Fruit fly (Drosophila melanogaster) whole organism, embryonic: ENCODE results near the gene Vti1b.

ENCODE experiments used
- Adf1 ChIP-seq: fragments of 200-800 bp; sonication (Bioruptor generic); IDR thresholded peaks from 2 replicates; pipeline ENCODE4 v1.3.6; 2022; ENCODE audit warnings: missing biosample characterization, missing genetic modification characterization
- Antp ChIP-seq: fragments of 200-800 bp; sonication (Bioruptor generic); optimal IDR thresholded peaks from 3 replicates; lab custom pipeline; 2016; ENCODE audit warnings: missing biosample characterization, missing genetic modification characterization
- Atf6 ChIP-seq: fragments of 200-800 bp; sonication (Bioruptor generic); IDR thresholded peaks from 2 replicates; pipeline ENCODE4 v1.3.6; 2022; ENCODE audit warnings: missing biosample characterization, missing genetic modification characterization
- CG10565 ChIP-seq: fragments of 200-800 bp; sonication (Bioruptor generic); optimal IDR thresholded peaks from 3 replicates; lab custom pipeline; 2016; ENCODE audit warnings: missing biosample characterization, mild to moderate bottlenecking, missing genetic modification characterization
- CG11247 ChIP-seq: fragments of 200-800 bp; sonication (Bioruptor generic); IDR thresholded peaks from 2 replicates; pipeline ENCODE4 v1.3.6; 2022; ENCODE audit warnings: missing biosample characterization, missing genetic modification characterization
- CG11456 ChIP-seq: fragments of 200-800 bp; sonication (Bioruptor generic); IDR thresholded peaks from 3 replicates; pipeline ENCODE4 v1.3.6; 2022; ENCODE audit warnings: missing biosample characterization, missing genetic modification characterization
- CG11696 ChIP-seq: fragments of 200-800 bp; sonication (Bioruptor generic); IDR thresholded peaks from 2 replicates; pipeline ENCODE4 v1.3.6; 2022; ENCODE audit warnings: missing biosample characterization, missing genetic modification characterization
- CG12104 ChIP-seq: fragments of 200-800 bp; sonication (Bioruptor generic); optimal IDR thresholded peaks from 3 replicates; lab custom pipeline; 2016; ENCODE audit warnings: missing biosample characterization, missing genetic modification characterization
- CG12744 ChIP-seq: fragments of 200-800 bp; sonication (Bioruptor generic); optimal IDR thresholded peaks from 2 replicates; lab custom pipeline; 2016; ENCODE audit warnings: missing biosample characterization, missing genetic modification characterization
- CG14050 ChIP-seq: fragments of 200-800 bp; sonication (Bioruptor generic); IDR thresholded peaks from 3 replicates; pipeline ENCODE4 v1.3.6; 2022; ENCODE audit warnings: missing biosample characterization, missing genetic modification characterization
- CG15073 ChIP-seq: fragments of 200-800 bp; sonication (Bioruptor generic); optimal IDR thresholded peaks from 2 replicates; lab custom pipeline; 2016; ENCODE audit warnings: missing biosample characterization, missing genetic modification characterization
- CG1529 ChIP-seq: fragments of 200-800 bp; sonication (Bioruptor generic); optimal IDR thresholded peaks from 3 replicates; lab custom pipeline; 2018; ENCODE audit warnings: missing biosample characterization, missing genetic modification characterization
- CG16815 ChIP-seq: fragments of 200-800 bp; sonication (Bioruptor generic); optimal IDR thresholded peaks from 3 replicates; lab custom pipeline; 2017; ENCODE audit warnings: missing biosample characterization, mild to moderate bottlenecking, missing genetic modification characterization
- CG17359 ChIP-seq: fragments of 200-800 bp; sonication (Bioruptor generic); optimal IDR thresholded peaks from 3 replicates; lab custom pipeline; 2018; ENCODE audit warnings: missing biosample characterization, mild to moderate bottlenecking, missing genetic modification characterization, moderate library complexity
- CG17385 ChIP-seq: fragments of 200-800 bp; sonication (Bioruptor generic); optimal IDR thresholded peaks from 3 replicates; lab custom pipeline; 2018; ENCODE audit warnings: missing biosample characterization, mild to moderate bottlenecking, missing genetic modification characterization
- CG2116 ChIP-seq: fragments of 200-800 bp; sonication (Bioruptor generic); optimal IDR thresholded peaks from 3 replicates; lab custom pipeline; 2018; ENCODE audit warnings: missing biosample characterization, mild to moderate bottlenecking, missing genetic modification characterization
- CG3163 ChIP-seq: fragments of 200-800 bp; sonication (Bioruptor generic); optimal IDR thresholded peaks from 3 replicates; lab custom pipeline; 2016; ENCODE audit warnings: missing biosample characterization, missing genetic modification characterization
- CG3847 ChIP-seq: fragments of 200-800 bp; sonication (Bioruptor generic); IDR thresholded peaks from 2 replicates; pipeline ENCODE4 v1.3.6; 2022; ENCODE audit warnings: missing biosample characterization, missing genetic modification characterization
- CG42726 ChIP-seq: fragments of 200-800 bp; sonication (Bioruptor generic); IDR thresholded peaks from 2 replicates; pipeline ENCODE4 v1.3.6; 2022; ENCODE audit warnings: missing biosample characterization, missing genetic modification characterization; ENCODE audit not compliant: partially characterized antibody
- CG4404 ChIP-seq: fragments of 200-800 bp; sonication (Bioruptor generic); IDR thresholded peaks from 2 replicates; pipeline ENCODE4 v1.3.6; 2022; ENCODE audit warnings: missing biosample characterization, missing genetic modification characterization
- CG8359 ChIP-seq: fragments of 200-800 bp; sonication (Bioruptor generic); optimal IDR thresholded peaks from 2 replicates; lab custom pipeline; 2017; ENCODE audit warnings: missing biosample characterization, mild to moderate bottlenecking, missing genetic modification characterization, borderline replicate concordance
- CG9797 ChIP-seq: fragments of 200-800 bp; sonication (Bioruptor generic); optimal IDR thresholded peaks from 3 replicates; lab custom pipeline; 2018; ENCODE audit warnings: missing biosample characterization, mild to moderate bottlenecking, missing genetic modification characterization
- CTCF ChIP-seq: fragments of 200-800 bp; sonication (Bioruptor generic); optimal IDR thresholded peaks from 2 replicates; lab custom pipeline; 2017; ENCODE audit warnings: missing biosample characterization, mild to moderate bottlenecking, missing genetic modification characterization, moderate library complexity
- CkIIα-i1 ChIP-seq: fragments of 200-800 bp; sonication (Bioruptor generic); IDR thresholded peaks from 2 replicates; pipeline ENCODE4 v1.3.6; 2022; ENCODE audit warnings: missing biosample characterization, missing genetic modification characterization
- D ChIP-seq, 2 experiments: fragments of 200-800 bp in 1 of 2; fragments of >200 bp in 1 of 2; sonication (Bioruptor generic) in 1 of 2; optimal IDR thresholded peaks; 2 replicates in 1 of 2; 3 replicates in 1 of 2; lab custom pipeline; 2017; ENCODE audit warnings: mild to moderate bottlenecking in 1 of 2, missing biosample characterization in 1 of 2, missing genetic modification characterization in 1 of 2, missing genetic modification reagents in 1 of 2
- Dek ChIP-seq: fragments of 200-800 bp; sonication (Bioruptor generic); optimal IDR thresholded peaks from 3 replicates; lab custom pipeline; 2019; ENCODE audit warnings: missing biosample characterization, mild to moderate bottlenecking, missing genetic modification characterization, moderate library complexity
- Doc2 ChIP-seq: fragments of 200-800 bp; sonication (Bioruptor generic); IDR thresholded peaks from 2 replicates; pipeline ENCODE4 v1.3.6; 2022; ENCODE audit warnings: missing biosample characterization, missing genetic modification characterization
- E2f2 ChIP-seq: fragments of 200-800 bp; sonication (Bioruptor generic); IDR thresholded peaks from 2 replicates; pipeline ENCODE4 v1.3.6; 2022; ENCODE audit warnings: missing biosample characterization, missing genetic modification characterization
- H2.0 ChIP-seq: fragments of 200-800 bp; sonication (Bioruptor generic); IDR thresholded peaks from 2 replicates; pipeline ENCODE4 v1.3.6; 2022; ENCODE audit warnings: missing biosample characterization, missing genetic modification characterization
- HmgD ChIP-seq: fragments of 200-800 bp; sonication (Bioruptor generic); optimal IDR thresholded peaks from 3 replicates; lab custom pipeline; 2016; ENCODE audit warnings: missing biosample characterization, missing genetic modification characterization
- NK7.1 ChIP-seq: fragments of 200-800 bp; sonication (Bioruptor generic); optimal IDR thresholded peaks from 3 replicates; lab custom pipeline; 2016; ENCODE audit warnings: missing biosample characterization, missing genetic modification characterization
- Opbp ChIP-seq: fragments of 200-800 bp; sonication (Bioruptor generic); IDR thresholded peaks from 3 replicates; pipeline ENCODE4 v1.3.6; 2022; ENCODE audit warnings: missing biosample characterization, missing genetic modification characterization; ENCODE audit not compliant: partially characterized antibody
- Sox102F ChIP-seq: fragments of 200-800 bp; sonication (Bioruptor generic); optimal IDR thresholded peaks from 2 replicates; lab custom pipeline; 2018; ENCODE audit warnings: missing biosample characterization, mild to moderate bottlenecking, missing genetic modification characterization, moderate library complexity
- crc ChIP-seq: fragments of 200-800 bp; sonication (Bioruptor generic); optimal IDR thresholded peaks from 2 replicates; lab custom pipeline; 2016; ENCODE audit warnings: missing biosample characterization, missing genetic modification characterization
- ewg ChIP-seq: fragments of 200-800 bp; sonication (Bioruptor generic); optimal IDR thresholded peaks from 3 replicates; lab custom pipeline; 2017; ENCODE audit warnings: mild to moderate bottlenecking, missing biosample characterization, missing genetic modification reagents, missing genetic modification characterization
- gce ChIP-seq: fragments of 200-800 bp; sonication (Bioruptor generic); IDR thresholded peaks from 3 replicates; pipeline ENCODE4 v1.3.6; 2022; ENCODE audit warnings: missing biosample characterization, missing genetic modification characterization
- grau ChIP-seq: fragments of 200-800 bp; optimal IDR thresholded peaks from 3 replicates; lab custom pipeline; 2019; ENCODE audit warnings: missing biosample characterization, mild to moderate bottlenecking, missing genetic modification characterization, moderate library complexity
- gt ChIP-seq: fragments of 200-800 bp; sonication (Bioruptor generic); IDR thresholded peaks from 2 replicates; pipeline ENCODE4 v1.3.6; 2022; ENCODE audit warnings: missing biosample characterization, missing genetic modification characterization
- hth ChIP-seq: fragments of >200 bp; optimal IDR thresholded peaks from 2 replicates; lab custom pipeline; 2017; ENCODE audit warnings: inconsistent platforms
- lmd ChIP-seq: fragments of 200-800 bp; sonication (Bioruptor generic); IDR thresholded peaks from 2 replicates; pipeline ENCODE4 v1.3.6; 2022; ENCODE audit warnings: missing biosample characterization, missing genetic modification characterization
- mirr ChIP-seq: fragments of 200-800 bp; sonication (Bioruptor generic); optimal IDR thresholded peaks from 3 replicates; lab custom pipeline; 2018; ENCODE audit warnings: missing biosample characterization, mild to moderate bottlenecking, missing genetic modification characterization
- p53 ChIP-seq: fragments of 200-800 bp; sonication (Bioruptor generic); optimal IDR thresholded peaks from 2 replicates; lab custom pipeline; 2016; ENCODE audit warnings: missing biosample characterization, missing genetic modification characterization
- pita ChIP-seq: fragments of 200-800 bp; sonication (Bioruptor generic); optimal IDR thresholded peaks from 2 replicates; lab custom pipeline; 2017; ENCODE audit warnings: missing biosample characterization, mild to moderate bottlenecking, missing genetic modification characterization
- psq ChIP-seq: fragments of 200-800 bp; sonication (Bioruptor generic); optimal IDR thresholded peaks from 2 replicates; lab custom pipeline; 2017; ENCODE audit warnings: missing biosample characterization, missing genetic modification characterization
- schlank ChIP-seq: fragments of 200-800 bp; sonication (Bioruptor generic); optimal IDR thresholded peaks from 2 replicates; lab custom pipeline; 2018; ENCODE audit warnings: missing biosample characterization, mild to moderate bottlenecking, missing genetic modification characterization
- shn ChIP-seq: fragments of 200-800 bp; sonication (Bioruptor generic); optimal IDR thresholded peaks from 3 replicates; lab custom pipeline; 2016; ENCODE audit warnings: missing biosample characterization, missing genetic modification characterization
- toy ChIP-seq: fragments of 200-800 bp; sonication (Bioruptor generic); IDR thresholded peaks from 2 replicates; pipeline ENCODE4 v1.3.6; 2022; ENCODE audit warnings: missing biosample characterization, missing genetic modification characterization
- trem ChIP-seq: fragments of 200-800 bp; optimal IDR thresholded peaks from 3 replicates; lab custom pipeline; 2019; ENCODE audit warnings: missing biosample characterization, mild to moderate bottlenecking, missing genetic modification characterization, moderate library complexity
- tx ChIP-seq: fragments of 200-800 bp; sonication (Bioruptor generic); optimal IDR thresholded peaks from 2 replicates; lab custom pipeline; 2016; ENCODE audit warnings: missing biosample characterization, missing genetic modification characterization
- vvl ChIP-seq: fragments of 200-800 bp; sonication (Bioruptor generic); IDR thresholded peaks from 2 replicates; pipeline ENCODE4 v1.3.6; 2022; ENCODE audit warnings: missing biosample characterization, missing genetic modification characterization
- yki ChIP-seq: fragments of >200 bp; optimal IDR thresholded peaks from 3 replicates; lab custom pipeline; 2018
- zfh1 ChIP-seq: fragments of 200-800 bp; sonication (Bioruptor generic); IDR thresholded peaks from 3 replicates; pipeline ENCODE4 v1.3.6; 2022; ENCODE audit warnings: missing biosample characterization, missing genetic modification characterization

Vti1b gene

dm6 chr3R:18365978-18366643, 30.7 kb upstream of the Vti1b start, which contains the start of the genes WRNexo and Nup43:
TSS of gene WRNexo (minus strand) at chr3R:18366162.
TSS of gene Nup43 (plus strand) at chr3R:18366638.
- no peak for TF ChIP-seq toy (GFP tag; lab: Robert Waterston, UW)
- TF ChIP-seq CG17385 (GFP tag; lab: Kevin White, UChicago): no peak
- no peak for TF ChIP-seq CkIIα-i1 (GFP tag; lab: Robert Waterston, UW)
- TF ChIP-seq CG8359 (GFP tag; lab: Kevin White, UChicago): no peak
- TF ChIP-seq D (optimal IDR thresholded peaks at IDR 0.05; lab: Kevin White, UChicago): no peak
- TF ChIP-seq D (GFP tag; optimal IDR thresholded peaks at IDR 0.05; lab: Kevin White, UChicago): no peak
- no peak; the same call in 1 of the 2 replicates for TF ChIP-seq vvl (GFP tag; lab: Robert Waterston, UW)
- TF ChIP-seq trem (tag; lab: Kevin White, UChicago): peak; percentile 45
- TF ChIP-seq pita (GFP tag; lab: Kevin White, UChicago): no peak
- TF ChIP-seq Doc2 (GFP tag; lab: Robert Waterston, UW): no peak
- TF ChIP-seq CG11696 (GFP tag; lab: Robert Waterston, UW): no peak
- TF ChIP-seq Atf6 (GFP tag; lab: Robert Waterston, UW): no peak
- TF ChIP-seq mirr (GFP tag; lab: Kevin White, UChicago): no peak
- TF ChIP-seq CG16815 (GFP tag; lab: Kevin White, UChicago): peak; percentile 17
- peak; percentile 30; the same call in 1 of the 2 replicates for TF ChIP-seq lmd
- TF ChIP-seq Dek (tag; lab: Kevin White, UChicago): no peak
- no peak for TF ChIP-seq CTCF
- no peak for TF ChIP-seq hth
- TF ChIP-seq Antp (GFP tag; lab: Kevin White, UChicago): peak; percentile 41
- no peak for TF ChIP-seq Sox102F (GFP tag; lab: Kevin White, UChicago)
- no peak for TF ChIP-seq gt
- no peak for TF ChIP-seq CG1529 (GFP tag; lab: Kevin White, UChicago)
- no peak for TF ChIP-seq CG11247 (GFP tag; lab: Robert Waterston, UW)
- TF ChIP-seq schlank (tag; lab: Kevin White, UChicago): no peak
- TF ChIP-seq CG17359 (tag; lab: Kevin White, UChicago): no peak
- no peak for TF ChIP-seq NK7.1 (GFP tag; lab: Kevin White, UChicago)
- no peak for TF ChIP-seq CG15073 (GFP tag; lab: Kevin White, UChicago)
- no peak for TF ChIP-seq HmgD
- TF ChIP-seq CG2116 (GFP tag; lab: Kevin White, UChicago): peak; percentile 36
- TF ChIP-seq p53: no peak
- TF ChIP-seq CG42726 (GFP tag; lab: Robert Waterston, UW): no peak
- peak; percentile 52 for TF ChIP-seq grau (tag; lab: Kevin White, UChicago)
- TF ChIP-seq CG9797: peak; percentile 60
- peak; percentile 30; the same call in 1 of the 2 replicates for TF ChIP-seq CG4404
- TF ChIP-seq CG3847 (GFP tag; lab: Robert Waterston, UW): peak; percentile 57
- TF ChIP-seq shn (GFP tag; lab: Kevin White, UChicago): peak; percentile 17
- no peak for TF ChIP-seq yki (lab: Kevin White, UChicago)
- no peak for TF ChIP-seq Opbp (GFP tag; lab: Robert Waterston, UW)
- TF ChIP-seq psq (GFP tag; lab: Kevin White, UChicago): no peak
- peak; percentile 57; the same call in 1 of the 2 replicates for TF ChIP-seq E2f2
- TF ChIP-seq tx (GFP tag; lab: Kevin White, UChicago): no peak
- TF ChIP-seq crc (GFP tag; lab: Kevin White, UChicago): no peak
- TF ChIP-seq ewg (GFP tag; lab: Kevin White, UChicago): no peak
- TF ChIP-seq CG14050 (GFP tag; lab: Robert Waterston, UW): no peak
- peak; percentile 37 for TF ChIP-seq H2.0 (GFP tag; lab: Robert Waterston, UW)
- TF ChIP-seq gce (GFP tag; lab: Robert Waterston, UW): no peak
- TF ChIP-seq CG12104: no peak
- TF ChIP-seq CG12744 (GFP tag; lab: Kevin White, UChicago): no peak
- no peak for TF ChIP-seq CG3163 (GFP tag; lab: Kevin White, UChicago)
- peak; percentile 17; the same call in 1 of the 3 replicates for TF ChIP-seq CG11456 (GFP tag; lab: Robert Waterston, UW)
- TF ChIP-seq zfh1: peak; percentile 54; the same call in 2 of the 3 replicates
- TF ChIP-seq CG10565: no peak
- TF ChIP-seq Adf1 (GFP tag; lab: Robert Waterston, UW): no peak
